Fruit fly (Drosophila melanogaster) whole organism, prepupa: Measurements from ENCODE around the gene CG34404.
A peak's percentile ranks its signal among the peaks of the same experiment; 100 is the strongest.

Experiments
- CG10631 ChIP-seq: fragments of 200-800 bp; sonication (Bioruptor generic); optimal IDR thresholded peaks from 2 replicates; lab custom pipeline; 2016; ENCODE audit warnings: missing biosample characterization, missing genetic modification characterization
- CG10669 ChIP-seq: fragments of 200-800 bp; sonication (Bioruptor generic); optimal IDR thresholded peaks from 3 replicates; lab custom pipeline; 2018; ENCODE audit warnings: missing biosample characterization, mild to moderate bottlenecking, missing genetic modification characterization, moderate library complexity
- CG11294 ChIP-seq: fragments of 200-800 bp; sonication (Bioruptor generic); IDR thresholded peaks from 2 replicates; pipeline ENCODE4 v1.3.6; 2022; ENCODE audit warnings: missing biosample characterization, missing genetic modification characterization
- CG11762 ChIP-seq: fragments of 200-800 bp; sonication (Bioruptor generic); optimal IDR thresholded peaks from 3 replicates; lab custom pipeline; 2016; ENCODE audit warnings: missing biosample characterization, missing genetic modification characterization; ENCODE audit not compliant: insufficient read depth
- CG11902 ChIP-seq: fragments of 200-800 bp; sonication (Bioruptor generic); optimal IDR thresholded peaks from 3 replicates; lab custom pipeline; 2016; ENCODE audit warnings: missing biosample characterization, missing genetic modification characterization
- CG15336 ChIP-seq: fragments of 200-800 bp; sonication (Bioruptor generic); IDR thresholded peaks from 2 replicates; pipeline ENCODE4 v1.3.6; 2022; ENCODE audit warnings: missing biosample characterization, missing genetic modification characterization
- CG16779 ChIP-seq: fragments of 200-800 bp; sonication (Bioruptor generic); optimal IDR thresholded peaks from 3 replicates; lab custom pipeline; 2017; ENCODE audit warnings: missing biosample characterization, mild to moderate bottlenecking, missing genetic modification characterization
- CG3032 ChIP-seq: fragments of 200-800 bp; optimal IDR thresholded peaks from 2 replicates; lab custom pipeline; 2019; ENCODE audit warnings: missing biosample characterization, mild to moderate bottlenecking, missing genetic modification characterization, moderate library complexity
- CG31627 ChIP-seq: fragments of 200-800 bp; sonication (Bioruptor generic); optimal IDR thresholded peaks from 3 replicates; lab custom pipeline; 2016; ENCODE audit warnings: missing biosample characterization, missing genetic modification characterization
- CG32006 ChIP-seq: fragments of 200-800 bp; sonication (Bioruptor generic); optimal IDR thresholded peaks from 3 replicates; lab custom pipeline; 2017; ENCODE audit warnings: missing biosample characterization, mild to moderate bottlenecking, missing genetic modification characterization
- CG34406 ChIP-seq: fragments of 200-800 bp; sonication (Bioruptor generic); optimal IDR thresholded peaks from 3 replicates; lab custom pipeline; 2016; ENCODE audit warnings: missing biosample characterization, missing genetic modification characterization
- CG4318 ChIP-seq: fragments of 200-800 bp; sonication (Bioruptor generic); optimal IDR thresholded peaks from 3 replicates; lab custom pipeline; 2017; ENCODE audit warnings: missing biosample characterization, mild to moderate bottlenecking, missing genetic modification characterization
- CG6276 ChIP-seq: fragments of 200-800 bp; sonication (Bioruptor generic); optimal IDR thresholded peaks from 2 replicates; lab custom pipeline; 2017; ENCODE audit warnings: missing biosample characterization, mild to moderate bottlenecking, missing genetic modification characterization
- CG7368 ChIP-seq: fragments of 200-800 bp; sonication (Bioruptor generic); optimal IDR thresholded peaks from 3 replicates; lab custom pipeline; 2016; ENCODE audit warnings: missing biosample characterization, missing genetic modification characterization
- CG8319 ChIP-seq: fragments of 200-800 bp; sonication (Bioruptor generic); optimal IDR thresholded peaks from 3 replicates; lab custom pipeline; 2016; ENCODE audit warnings: missing biosample characterization, missing genetic modification characterization
- CG8632 ChIP-seq: fragments of 200-800 bp; sonication (Bioruptor generic); optimal IDR thresholded peaks from 3 replicates; lab custom pipeline; 2016; ENCODE audit warnings: missing biosample characterization, missing genetic modification characterization
- CG9139 ChIP-seq: fragments of 200-800 bp; sonication (Bioruptor generic); optimal IDR thresholded peaks from 3 replicates; lab custom pipeline; 2017; ENCODE audit warnings: missing biosample characterization, mild to moderate bottlenecking, missing genetic modification characterization
- Eip75B ChIP-seq: fragments of 200-800 bp; sonication (Bioruptor generic); optimal IDR thresholded peaks from 3 replicates; lab custom pipeline; 2016; ENCODE audit warnings: missing biosample characterization, missing genetic modification characterization
- Eip78C ChIP-seq: fragments of 200-800 bp; sonication (Bioruptor generic); peaks from one replicate; lab custom pipeline; 2016; ENCODE audit warnings: missing biosample characterization, missing genetic modification characterization
- Eip93F ChIP-seq: fragments of 200-800 bp; sonication (Bioruptor generic); optimal IDR thresholded peaks from 2 replicates; lab custom pipeline; 2016; ENCODE audit warnings: missing biosample characterization, mild to moderate bottlenecking, missing genetic modification characterization
- Ets21C ChIP-seq: fragments of 200-800 bp; sonication (Bioruptor generic); optimal IDR thresholded peaks from 3 replicates; lab custom pipeline; 2016; ENCODE audit warnings: missing biosample characterization, missing genetic modification characterization
- Ets96B ChIP-seq: fragments of 200-800 bp; optimal IDR thresholded peaks from 2 replicates; lab custom pipeline; 2019; ENCODE audit warnings: missing biosample characterization, mild to moderate bottlenecking, missing genetic modification characterization, moderate library complexity
- Gug ChIP-seq: fragments of 200-800 bp; sonication (Bioruptor generic); IDR thresholded peaks from 2 replicates; pipeline ENCODE4 v1.3.6; 2022; ENCODE audit warnings: missing biosample characterization, missing genetic modification characterization
- Hr38 ChIP-seq: sonication (Bioruptor generic); optimal IDR thresholded peaks from 2 replicates; lab custom pipeline; 2016; ENCODE audit warnings: missing biosample characterization, missing genetic modification characterization
- Hr39 ChIP-seq: fragments of 200-800 bp; sonication (Bioruptor generic); optimal IDR thresholded peaks from 2 replicates; lab custom pipeline; 2016; ENCODE audit warnings: missing biosample characterization, missing genetic modification characterization
- Hr4 ChIP-seq: fragments of 200-800 bp; sonication (Bioruptor generic); optimal IDR thresholded peaks from 3 replicates; lab custom pipeline; 2016; ENCODE audit warnings: missing biosample characterization, missing genetic modification characterization
- Lpt ChIP-seq: fragments of 200-800 bp; sonication (Bioruptor generic); optimal IDR thresholded peaks from 3 replicates; lab custom pipeline; 2016; ENCODE audit warnings: missing biosample characterization, missing genetic modification characterization
- Met ChIP-seq: fragments of 200-800 bp; sonication (Bioruptor generic); optimal IDR thresholded peaks from 3 replicates; lab custom pipeline; 2016; ENCODE audit warnings: missing biosample characterization, missing genetic modification characterization
- OdsH ChIP-seq: fragments of 200-800 bp; sonication (Bioruptor generic); optimal IDR thresholded peaks from 3 replicates; lab custom pipeline; 2016; ENCODE audit warnings: missing biosample characterization, missing genetic modification characterization
- Smox ChIP-seq: fragments of 200-800 bp; sonication (Bioruptor generic); optimal IDR thresholded peaks from 3 replicates; lab custom pipeline; 2016; ENCODE audit warnings: missing biosample characterization, missing genetic modification characterization
- Sox102F ChIP-seq: fragments of 200-800 bp; sonication (Bioruptor generic); optimal IDR thresholded peaks from 2 replicates; lab custom pipeline; 2016; ENCODE audit warnings: missing biosample characterization, mild to moderate bottlenecking, missing genetic modification characterization
- Sox14 ChIP-seq: fragments of 200-800 bp; sonication (Bioruptor generic); optimal IDR thresholded peaks from 3 replicates; lab custom pipeline; 2016; ENCODE audit warnings: missing biosample characterization, missing genetic modification characterization
- Sox15 ChIP-seq: fragments of 200-800 bp; sonication (Bioruptor generic); optimal IDR thresholded peaks from 3 replicates; lab custom pipeline; 2016; ENCODE audit warnings: missing biosample characterization, missing genetic modification characterization
- cyc ChIP-seq: fragments of 200-800 bp; sonication (Bioruptor generic); optimal IDR thresholded peaks from 3 replicates; lab custom pipeline; 2016; ENCODE audit warnings: missing biosample characterization, missing genetic modification characterization
- dac ChIP-seq: fragments of 200-800 bp; sonication (Bioruptor generic); optimal IDR thresholded peaks from 2 replicates; lab custom pipeline; 2017; ENCODE audit warnings: missing biosample characterization, mild to moderate bottlenecking, missing genetic modification characterization
- dsx ChIP-seq: fragments of 200-800 bp; optimal IDR thresholded peaks from 3 replicates; lab custom pipeline; 2019; ENCODE audit warnings: missing biosample characterization, mild to moderate bottlenecking, missing genetic modification characterization, moderate library complexity; ENCODE audit not compliant: poor library complexity, severe bottlenecking
- eg ChIP-seq: fragments of 200-800 bp; sonication (Bioruptor generic); IDR thresholded peaks from 3 replicates; pipeline ENCODE4 v1.3.6; 2022; ENCODE audit warnings: missing biosample characterization, missing genetic modification characterization
- fd59A ChIP-seq: fragments of 200-800 bp; sonication (Bioruptor generic); optimal IDR thresholded peaks from 2 replicates; lab custom pipeline; 2017; ENCODE audit warnings: missing biosample characterization, mild to moderate bottlenecking, missing genetic modification characterization, missing genetic modification reagents
- fd85E ChIP-seq: fragments of 200-800 bp; sonication (Bioruptor generic); optimal IDR thresholded peaks from 3 replicates; lab custom pipeline; 2016; ENCODE audit warnings: missing biosample characterization, missing genetic modification characterization
- fkh ChIP-seq: fragments of 200-800 bp; sonication (Bioruptor generic); optimal IDR thresholded peaks from 3 replicates; lab custom pipeline; 2017; ENCODE audit warnings: missing biosample characterization, mild to moderate bottlenecking, missing genetic modification characterization, moderate library complexity
- pdm3 ChIP-seq: fragments of 200-800 bp; sonication (Bioruptor generic); optimal IDR thresholded peaks from 3 replicates; lab custom pipeline; 2016; ENCODE audit warnings: missing biosample characterization, missing genetic modification characterization
- salr ChIP-seq, 2 experiments: fragments of 200-800 bp; sonication (Bioruptor generic); optimal IDR thresholded peaks; 3 replicates each; lab custom pipeline; 2016 to 2018; ENCODE audit warnings: missing biosample characterization in 2 of 2, missing genetic modification characterization in 2 of 2, mild to moderate bottlenecking in 1 of 2
- spab ChIP-seq: fragments of 200-800 bp; sonication (Bioruptor generic); optimal IDR thresholded peaks from 2 replicates; lab custom pipeline; 2017; ENCODE audit warnings: missing biosample characterization, mild to moderate bottlenecking, missing genetic modification characterization, missing genetic modification reagents
- ss ChIP-seq, 2 experiments: fragments of 200-800 bp; sonication (Bioruptor generic); optimal IDR thresholded peaks; 2 replicates in 1 of 2; 3 replicates in 1 of 2; lab custom pipeline; 2017 to 2018; ENCODE audit warnings: mild to moderate bottlenecking in 2 of 2, missing biosample characterization in 2 of 2, missing genetic modification characterization in 2 of 2, moderate library complexity in 1 of 2
- svp ChIP-seq: fragments of 200-800 bp; sonication (Bioruptor generic); peaks from one replicate; lab custom pipeline; 2016; ENCODE audit warnings: missing biosample characterization, missing genetic modification characterization
- topi ChIP-seq: fragments of 200-800 bp; sonication (Bioruptor generic); optimal IDR thresholded peaks from 3 replicates; lab custom pipeline; 2016; ENCODE audit warnings: missing biosample characterization, missing genetic modification characterization

CG34404 gene

dm6 chr3R:15409772-15410688 is 42.6 kb upstream of the CG34404 start (continued):
- TF ChIP-seq dac (GFP tag; lab: Kevin White, UChicago) (peak; percentile 45), CG4318 (GFP tag; lab: Kevin White, UChicago) (peak; percentile 25), Sox102F (GFP tag; lab: Kevin White, UChicago) (peak; percentile 34)

- TF ChIP-seq CG10669 (GFP tag; lab: Kevin White, UChicago) (no peak), CG11294 (GFP tag; lab: Robert Waterston, UW) (peak; percentile 48; the same call in 1 of the 2 replicates), Sox14 (GFP tag; lab: Kevin White, UChicago) (peak; percentile 25), CG3032 (tag; lab: Kevin White, UChicago) (no peak), Met (peak; percentile 15), Sox15 (GFP tag; lab: Kevin White, UChicago) (no peak), CG8632 (no peak), spab (no peak), CG16779 (tag; lab: Kevin White, UChicago) (no peak), Gug (GFP tag; lab: Robert Waterston, UW) (0 out of 2 replicates have a peak, but pooled peaks have one; percentile 42), CG34406 (GFP tag; lab: Kevin White, UChicago) (no peak), Smox (GFP tag; lab: Kevin White, UChicago) (peak; percentile 30), Hr39 (no peak), Hr4 (peak; percentile 38), CG6276 (GFP tag; lab: Kevin White, UChicago) (no peak), Lpt (peak; percentile 37), Hr38 (GFP tag; lab: Kevin White, UChicago) (no peak), CG10631 (GFP tag; lab: Kevin White, UChicago) (no peak), Ets96B (tag; lab: Kevin White, UChicago) (no peak), eg (peak; percentile 65; the same call in 2 of the 3 replicates), CG8319 (GFP tag; lab: Kevin White, UChicago) (no peak), CG7368 (GFP tag; lab: Kevin White, UChicago) (peak; percentile 4), fd85E (GFP tag; lab: Kevin White, UChicago) (no peak), svp (GFP tag; lab: Kevin White, UChicago) (peak; percentile 79), CG32006 (GFP tag; lab: Kevin White, UChicago) (peak; percentile 41), Eip93F (GFP tag; lab: Kevin White, UChicago) (no peak), CG11902 (GFP tag; lab: Kevin White, UChicago) (no peak), Sox102F (GFP tag; lab: Kevin White, UChicago) (no peak), CG15336 (GFP tag; lab: Robert Waterston, UW) (peak; percentile 64; the same call in 1 of the 2 replicates), salr (GFP tag; optimal IDR thresholded peaks at IDR 0.05; lab: Kevin White, UChicago) (no peak), CG4318 (GFP tag; lab: Kevin White, UChicago) (no peak), Eip75B (GFP tag; lab: Kevin White, UChicago) (peak; percentile 26), dsx (no peak), OdsH (GFP tag; lab: Kevin White, UChicago) (peak; percentile 13), CG9139 (no peak), CG11762 (peak; percentile 5), Eip78C (GFP tag; lab: Kevin White, UChicago) (peak; percentile 41), Ets21C (GFP tag; lab: Kevin White, UChicago) (no peak), CG31627 (GFP tag; lab: Kevin White, UChicago) (peak; percentile 23), topi (GFP tag; lab: Kevin White, UChicago) (peak; percentile 32), cyc (GFP tag; lab: Kevin White, UChicago) (peak; percentile 41), fd59A (GFP tag; lab: Kevin White, UChicago) (no peak), pdm3 (peak; percentile 1), fkh (GFP tag; lab: Kevin White, UChicago) (no peak), ss (GFP tag; optimal IDR thresholded peaks at IDR 0.05; lab: Kevin White, UChicago) (no peak)
These were observed 41.8 kb upstream of the CG34404 start for dm6 chr3R:15409110-15409771.
